Worm (Caenorhabditis elegans): ENCODE data around the gene F35E12.6.

DNA sequence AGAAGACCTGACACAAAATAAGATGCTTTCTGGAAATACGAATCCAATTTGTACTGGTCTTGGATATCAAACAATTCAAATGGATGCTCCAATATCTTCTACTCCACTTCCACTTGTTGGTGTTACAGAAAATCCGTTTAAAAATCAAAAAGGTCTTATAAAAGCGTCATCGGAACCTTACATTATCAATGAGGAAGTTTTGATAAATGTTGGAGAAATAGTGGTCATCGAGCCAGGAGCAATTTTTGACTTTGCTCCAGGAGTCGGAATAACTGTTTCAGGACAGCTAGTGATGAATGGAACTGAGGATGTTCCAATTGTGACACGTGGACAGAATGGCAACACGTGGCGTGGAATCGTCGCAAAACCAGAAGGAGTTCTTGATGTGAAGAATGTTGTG is 41.9 kb downstream of the F35E12.6 start:
- TF ChIP-seq tbx-11 (GFP tag; IDR thresholded peaks at IDR 0.05) (no peak), hmg-4 (GFP tag; optimal IDR thresholded peaks at IDR 0.05) (no peak)

Data from whole organism, early embryonic.